Worm (Caenorhabditis elegans) whole organism, L4/young adult: Measurements from ENCODE around the gene T25D1.3.

ENCODE experiments used
- W03F9.2 ChIP-seq: fragments of 150-350 bp; optimal IDR thresholded peaks from 2 replicates; lab custom pipeline; 2014; ENCODE audit warnings: missing biosample characterization, missing genetic modification characterization
- dao-5 ChIP-seq: sonication (generic microtip); optimal IDR thresholded peaks from 2 replicates; lab custom pipeline; 2016; ENCODE audit warnings: missing genotype, missing genetic modification characterization, moderate library complexity, missing compliant biosample characterization
- him-1 ChIP-seq: sonication (generic microtip); optimal IDR thresholded peaks from 2 replicates; lab custom pipeline; 2016; ENCODE audit warnings: missing genotype, missing genetic modification reagents, missing genetic modification characterization, missing compliant biosample characterization

- TF ChIP-seq him-1 (tag; lab: Kevin White, UChicago) (no peak), W03F9.2 (no peak), dao-5 (tag; lab: Kevin White, UChicago) (no peak)
Measured at ce11 chrX:16530455-16530854, 25.0 kb downstream of the T25D1.3 start.
